Worm (Caenorhabditis elegans) whole organism, L4 larva: Measurements from ENCODE around the gene C49F8.15.

ENCODE experiments used
- aly-2 ChIP-seq: sonication (generic microtip); optimal IDR thresholded peaks from 2 replicates; lab custom pipeline; 2018; ENCODE audit warnings: missing biosample characterization, missing genetic modification characterization
- ama-1 ChIP-seq: fragments of 150-350 bp; optimal IDR thresholded peaks from 2 replicates; lab custom pipeline; 2014; ENCODE audit warnings: inconsistent platforms, mixed read lengths
- ceh-44 ChIP-seq: fragments of 200-800 bp; sonication (Bioruptor generic); IDR thresholded peaks from 2 replicates; pipeline ENCODE4 v1.3.6; 2022; ENCODE audit warnings: missing genetic modification reagents, missing genetic modification characterization, missing compliant biosample characterization
- fkh-10 ChIP-seq: fragments of 150-350 bp; optimal IDR thresholded peaks from 2 replicates; lab custom pipeline; 2014; ENCODE audit warnings: missing biosample characterization, missing genetic modification reagents, missing genetic modification characterization
- lin-1 ChIP-seq: fragments of 200-800 bp; sonication (Bioruptor generic); IDR thresholded peaks from 2 replicates; pipeline ENCODE4 v1.3.6; 2022; ENCODE audit warnings: missing genetic modification reagents, missing genetic modification characterization, missing compliant biosample characterization
- mdl-1 ChIP-seq, 2 experiments: fragments of 150-350 bp in 1 of 2; sonication (generic microtip) in 1 of 2; optimal IDR thresholded peaks; 2 replicates each; lab custom pipeline; 2014 to 2017; ENCODE audit warnings: missing biosample characterization in 2 of 2, missing genetic modification characterization in 2 of 2
- nhr-28 ChIP-seq: fragments of 150-350 bp; optimal IDR thresholded peaks from 2 replicates; lab custom pipeline; 2014; ENCODE audit warnings: missing biosample characterization, missing genetic modification characterization
- ztf-7 ChIP-seq: fragments of 150-350 bp; optimal IDR thresholded peaks from 2 replicates; lab custom pipeline; 2014; ENCODE audit warnings: missing biosample characterization, missing genetic modification characterization

DNA sequence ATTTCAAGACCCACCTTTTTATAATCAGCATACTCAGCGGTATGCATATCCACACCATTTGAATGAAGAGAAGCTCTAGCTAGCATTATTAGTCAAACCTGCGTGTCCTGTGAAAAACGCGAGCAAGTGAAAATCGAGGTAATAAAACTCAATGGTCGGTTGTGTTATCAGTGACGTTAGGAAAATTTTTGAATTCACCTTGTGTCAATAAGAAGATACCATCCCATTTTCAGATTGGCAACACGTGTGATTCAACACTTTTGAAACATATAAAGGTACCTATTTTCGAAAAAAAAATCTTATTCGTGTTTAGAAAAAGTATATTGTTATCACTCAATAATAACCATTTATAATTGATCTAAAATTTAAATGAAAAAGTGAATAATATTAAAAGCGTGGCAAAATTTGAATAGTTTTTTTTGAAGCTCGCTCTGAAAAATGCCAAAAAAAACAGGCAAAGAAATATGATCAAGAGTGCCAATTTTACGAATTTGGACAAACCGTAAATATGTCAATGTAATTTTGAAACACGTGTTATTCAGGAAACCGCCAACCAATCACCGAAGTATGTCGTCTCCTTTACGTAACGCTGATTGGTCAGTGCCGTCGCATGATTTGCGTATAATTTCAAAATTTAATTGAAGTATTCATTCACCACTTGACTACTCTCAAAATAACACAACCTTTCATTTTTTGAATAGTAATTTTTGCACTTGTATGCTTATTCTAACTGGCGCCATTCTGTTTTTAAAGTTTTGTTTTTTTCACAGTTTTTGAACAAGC lies 50.6 kb downstream of the C49F8.15 start, which contains the start of gene F46G10.1:
- TF ChIP-seq nhr-28 (tag; lab: Kevin White, UChicago), result peak; percentile 58
- no peak for TF ChIP-seq ama-1 (lab: Kevin White, UChicago)
- no peak for TF ChIP-seq aly-2 (tag; lab: Kevin White, UChicago)
- no peak for TF ChIP-seq lin-1 (GFP tag; lab: Robert Waterston, UW)
- peak; percentile 26 for TF ChIP-seq ztf-7 (tag; lab: Kevin White, UChicago)
- no peak for TF ChIP-seq ceh-44 (GFP tag; lab: Robert Waterston, UW)
- peak in 1 of 2 experiments; percentile 13 for TF ChIP-seq mdl-1 (tag; optimal IDR thresholded peaks at IDR 0.05; lab: Kevin White, UChicago)
- no peak for TF ChIP-seq fkh-10 (GFP tag; lab: Kevin White, UChicago)
